Worm (Caenorhabditis elegans) whole organism, L4/young adult: ENCODE results near the gene H38K22.9.
A peak's percentile ranks its signal among the peaks of the same experiment; 100 is the strongest.

Experiments used
- W03F9.2 ChIP-seq: fragments of 150-350 bp; optimal IDR thresholded peaks from 2 replicates; lab custom pipeline; 2014; ENCODE audit warnings: missing biosample characterization, missing genetic modification characterization
- dao-5 ChIP-seq: sonication (generic microtip); optimal IDR thresholded peaks from 2 replicates; lab custom pipeline; 2016; ENCODE audit warnings: missing genotype, missing genetic modification characterization, moderate library complexity, missing compliant biosample characterization
- him-1 ChIP-seq: sonication (generic microtip); optimal IDR thresholded peaks from 2 replicates; lab custom pipeline; 2016; ENCODE audit warnings: missing genotype, missing genetic modification reagents, missing genetic modification characterization, missing compliant biosample characterization

H38K22.9 gene

DNA sequence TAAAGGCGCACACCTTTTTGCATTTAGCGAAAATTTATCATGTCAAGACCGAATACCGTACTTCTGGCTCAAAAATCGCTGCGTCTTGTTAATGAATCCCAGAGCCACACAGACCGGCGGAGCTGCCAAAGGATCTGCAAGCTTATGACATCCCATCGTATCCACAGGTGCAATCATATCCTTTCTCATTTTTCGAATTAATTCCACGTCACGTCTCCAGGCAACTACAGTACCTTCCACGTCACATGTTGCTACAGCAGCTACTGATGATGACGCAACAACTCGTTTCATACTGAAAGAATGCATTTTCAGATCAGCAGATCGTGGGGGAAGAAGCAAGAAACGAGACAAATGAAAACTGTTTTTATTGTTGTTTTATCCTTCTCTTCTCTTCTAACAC is 30.9 kb upstream of the H38K22.9 start, which contains the start of gene R10E4.6:
Gene R10E4.6 (plus strand): TSS at position 301 of the 400 bp plus-strand sequence.
- TF ChIP-seq him-1 (no peak), dao-5 (tag; lab: Kevin White, UChicago) (no peak), W03F9.2 (tag; lab: Kevin White, UChicago) (no peak)

DNA sequence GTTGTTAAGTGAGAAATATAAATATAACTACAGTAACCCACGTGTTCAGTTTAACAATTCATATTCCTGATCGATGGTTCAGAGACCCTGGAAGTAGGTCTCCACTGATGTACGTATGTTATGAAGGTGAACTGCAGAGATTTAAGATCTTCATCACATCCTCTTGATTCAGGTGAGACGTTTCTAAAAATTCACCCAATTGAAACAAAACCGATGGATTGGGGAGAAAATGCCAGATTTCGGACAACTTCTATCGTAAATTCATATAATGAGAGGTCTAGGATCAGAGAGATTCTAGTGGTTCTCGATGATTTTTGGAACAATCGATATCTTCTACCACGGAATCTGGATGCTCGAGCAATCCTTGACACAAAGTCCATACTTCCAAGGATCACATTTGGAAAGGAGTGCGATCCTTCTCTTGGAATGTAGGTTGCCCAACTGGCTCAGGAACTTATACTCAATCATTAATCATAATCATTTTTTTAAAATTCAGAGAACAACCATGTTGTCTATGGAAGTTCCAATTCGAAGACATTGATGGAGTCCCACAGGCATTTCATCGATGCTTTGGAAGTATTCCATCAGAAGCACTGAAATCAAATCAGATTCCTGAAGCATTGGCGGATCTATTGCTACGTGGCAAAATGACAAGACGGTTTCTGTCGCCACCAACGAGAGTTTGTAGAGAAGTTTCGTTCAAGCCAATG is 29.7 kb upstream of the H38K22.9 start, which contains the start of the genes nth-1 and R10E4.7:
Gene nth-1 (minus strand): TSS at position 101 of the 710 bp plus-strand sequence.
Gene R10E4.7 (plus strand): TSS at position 660 of the 710 bp plus-strand sequence.
- TF ChIP-seq him-1: no peak
- TF ChIP-seq dao-5 (tag; lab: Kevin White, UChicago): no peak
- no peak for TF ChIP-seq W03F9.2 (tag; lab: Kevin White, UChicago)

DNA sequence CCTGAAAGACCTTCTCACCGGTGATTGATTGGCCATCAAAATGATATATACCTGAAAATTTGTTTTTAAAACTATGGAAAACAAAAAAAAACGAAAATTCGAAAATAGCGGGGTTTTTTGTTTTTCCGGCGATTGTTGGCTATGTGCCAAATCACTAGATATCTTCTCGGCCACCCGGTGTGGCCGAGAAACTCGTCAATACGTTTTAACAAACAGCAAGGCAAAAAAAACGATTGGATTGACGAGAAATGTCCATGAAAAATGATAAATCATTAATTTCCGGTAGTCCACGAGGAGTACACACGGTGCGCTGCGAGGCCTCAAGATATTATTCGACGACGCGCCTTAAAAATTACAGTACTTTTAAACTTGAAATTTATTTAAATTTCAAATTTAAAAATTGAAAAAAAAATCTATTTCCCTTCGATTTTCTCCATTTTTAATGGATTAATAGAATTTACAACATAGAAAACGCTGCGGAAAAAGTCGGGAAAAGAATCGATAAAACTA is 22.9 kb upstream of the H38K22.9 start, which contains the start of gene R10E4.11:
Gene R10E4.11 (minus strand): TSS at position 51 of the 510 bp plus-strand sequence.
- TF ChIP-seq him-1: no peak
- no peak for TF ChIP-seq W03F9.2 (tag; lab: Kevin White, UChicago)
- no peak for TF ChIP-seq dao-5 (tag; lab: Kevin White, UChicago)

DNA sequence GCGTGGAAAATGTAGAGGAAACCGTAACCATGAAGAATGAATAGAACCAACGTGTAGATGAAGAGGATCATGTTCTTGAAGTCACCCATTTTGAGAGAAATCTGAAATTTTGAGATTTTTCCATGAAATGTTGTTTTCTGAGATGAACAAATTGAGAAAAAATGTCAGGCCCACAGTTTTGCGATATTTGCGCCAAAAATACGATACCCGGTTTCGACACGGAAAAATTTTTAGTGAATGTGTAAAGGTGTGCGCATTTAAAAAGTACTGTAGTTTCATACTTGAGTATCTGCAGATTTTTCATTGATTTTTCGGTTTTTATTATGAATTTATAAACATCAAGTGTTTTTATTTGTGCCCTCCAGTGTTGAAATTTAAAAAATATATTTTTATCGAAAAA is 21.7 kb upstream of the H38K22.9 start, which contains the start of gene R10E4.9:
Gene R10E4.9 (minus strand): TSS at position 101 of the 400 bp plus-strand sequence.
- TF ChIP-seq W03F9.2 (tag; lab: Kevin White, UChicago): no peak

DNA sequence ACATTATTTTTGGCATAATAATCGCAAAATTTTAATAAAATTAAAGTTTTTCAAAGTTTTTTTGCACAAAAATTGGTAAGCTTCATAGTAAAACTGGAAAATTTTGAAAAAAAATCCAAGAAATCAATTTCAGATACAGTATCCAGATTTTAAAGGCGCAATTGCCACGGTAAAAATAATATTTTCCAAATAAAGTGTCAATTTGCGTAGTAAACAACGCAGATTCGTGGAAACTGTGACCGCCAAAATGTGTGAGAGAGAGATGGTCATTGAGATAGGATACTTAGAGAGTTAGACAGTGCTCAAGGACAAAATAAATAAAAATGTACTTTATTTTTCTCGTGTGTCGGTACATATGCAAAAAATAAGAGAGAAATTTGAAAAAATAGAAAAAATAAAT is 21.2 kb upstream of the H38K22.9 start:
- TF ChIP-seq him-1 (no peak), W03F9.2 (tag; lab: Kevin White, UChicago) (no peak), dao-5 (tag; lab: Kevin White, UChicago) (no peak)

DNA sequence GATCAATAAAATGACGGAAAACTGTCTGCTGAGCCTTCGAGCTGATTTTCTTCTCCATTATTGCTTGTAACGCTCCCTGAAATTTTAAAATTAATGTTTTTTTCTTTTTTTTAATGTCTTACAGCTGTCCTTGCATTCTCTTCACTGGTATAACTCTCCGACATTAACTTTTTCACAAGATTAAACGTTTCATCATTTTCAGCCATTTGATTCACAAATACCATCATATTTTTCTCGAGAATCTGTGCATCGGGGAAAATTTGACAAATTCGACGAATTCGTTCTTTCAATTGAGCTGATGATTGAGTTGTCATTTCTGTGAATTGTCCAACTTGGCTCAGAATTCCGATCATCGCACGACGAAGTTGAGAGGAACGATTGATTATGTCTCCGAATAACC is 14.7 kb upstream of the H38K22.9 start:
- TF ChIP-seq dao-5 (tag; lab: Kevin White, UChicago): no peak
- no peak for TF ChIP-seq him-1
- TF ChIP-seq W03F9.2 (tag; lab: Kevin White, UChicago): no peak

DNA sequence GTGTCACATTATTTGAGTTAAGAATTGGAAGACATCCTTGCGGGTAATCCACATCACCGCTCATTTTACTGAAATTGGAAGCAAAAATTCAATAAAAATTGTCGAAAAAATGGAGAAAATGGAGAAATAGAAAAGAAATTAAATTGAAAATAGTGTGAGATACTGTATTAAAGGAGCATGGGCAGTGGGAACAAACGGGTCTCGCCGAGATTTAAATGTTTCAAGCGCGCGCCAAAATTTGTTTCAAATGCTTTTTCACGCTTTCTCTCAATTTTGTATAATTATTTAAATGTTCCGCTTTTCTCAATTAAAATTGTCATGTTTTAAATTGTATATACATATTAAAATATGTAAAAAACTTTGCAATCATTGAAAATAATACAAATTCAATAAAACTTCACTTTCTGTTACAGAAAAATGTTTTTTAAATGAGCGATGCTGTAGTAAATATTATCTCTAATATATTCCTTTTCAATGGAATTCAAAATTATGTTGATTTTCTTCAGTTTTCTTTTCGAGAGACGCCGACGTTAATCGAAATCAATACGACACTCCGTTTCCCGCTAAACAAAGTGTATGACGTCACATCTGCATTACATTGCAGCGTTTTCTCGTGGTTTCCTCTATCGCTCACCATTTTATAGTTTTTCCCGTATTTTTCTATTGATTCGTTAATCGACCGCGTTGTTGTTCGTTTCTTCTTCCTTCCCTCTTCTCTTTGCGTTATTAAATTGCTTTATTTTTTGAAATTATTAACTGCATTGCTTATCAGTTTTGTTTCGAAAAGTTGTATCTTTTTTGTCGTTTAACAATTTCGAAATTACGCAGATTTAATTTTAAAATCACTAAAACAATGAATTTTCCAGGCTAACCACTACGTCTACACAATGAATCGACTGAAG is 10.6 kb upstream of the H38K22.9 start, which contains the start of the genes evl-14 and dcn-1:
Gene evl-14 (minus strand): TSS at position 68 of the 902 bp plus-strand sequence.
Gene dcn-1 (plus strand): TSS at position 852 of the 902 bp plus-strand sequence.
- TF ChIP-seq W03F9.2 (tag; lab: Kevin White, UChicago) (peak; percentile 50), him-1 (no peak), dao-5 (tag; lab: Kevin White, UChicago) (no peak)

DNA sequence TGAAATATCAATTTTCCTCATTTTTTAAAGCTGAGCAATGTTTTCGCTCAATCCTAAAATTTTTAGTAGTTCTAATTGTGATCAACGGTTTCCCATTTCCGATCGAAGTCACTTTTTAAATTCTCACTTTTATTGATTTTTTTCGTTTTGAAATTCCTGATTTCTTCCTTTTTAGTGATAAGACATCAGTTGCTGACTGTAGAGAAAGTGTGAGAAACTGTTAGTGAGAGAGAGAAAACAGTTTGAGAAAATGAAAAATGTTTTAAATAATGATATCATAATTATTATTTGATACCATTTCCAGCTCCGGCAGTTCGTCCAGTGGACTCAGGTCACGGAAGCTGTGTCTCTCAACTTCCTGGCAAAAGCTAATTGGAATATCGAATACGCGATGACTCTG is 9.5 kb upstream of the H38K22.9 start:
- TF ChIP-seq W03F9.2 (tag; lab: Kevin White, UChicago): no peak
- TF ChIP-seq dao-5 (tag; lab: Kevin White, UChicago): no peak
- no peak for TF ChIP-seq him-1

DNA sequence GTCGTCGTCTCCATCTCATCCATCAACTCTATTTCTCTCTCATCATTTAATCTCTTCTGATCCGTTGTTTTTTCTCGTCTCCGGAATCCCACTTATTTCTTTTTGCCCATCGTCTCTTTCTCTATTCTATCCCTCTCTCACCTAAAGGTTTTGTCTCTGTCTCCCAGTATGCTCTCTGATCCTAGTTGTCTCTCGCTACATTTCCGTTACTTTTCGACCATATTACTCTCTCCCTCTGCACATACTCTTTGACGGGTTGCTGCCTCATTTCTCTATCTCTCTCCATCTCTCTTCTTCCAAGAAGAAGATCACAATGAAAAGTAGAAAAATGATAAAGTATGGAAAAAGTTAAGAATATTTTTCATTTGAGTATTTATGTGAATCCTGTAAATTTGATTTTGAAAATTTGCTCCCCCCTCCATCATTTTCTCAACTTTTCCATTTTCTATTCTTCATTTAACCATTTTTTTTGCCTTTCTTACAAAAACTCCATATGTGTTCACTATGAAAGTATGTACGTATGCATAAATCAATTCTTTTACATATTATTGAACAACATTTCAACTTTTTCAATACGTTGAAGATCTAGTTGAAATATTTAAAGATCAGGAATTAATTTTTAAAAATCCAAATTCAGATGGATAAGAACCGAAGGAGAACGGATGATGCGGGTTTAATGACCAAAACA is 6.8 kb upstream of the H38K22.9 start, which contains the start of gene tag-131:
Gene tag-131 (plus strand): TSS at position 638 of the 688 bp plus-strand sequence.
- no peak for TF ChIP-seq him-1
- no peak for TF ChIP-seq W03F9.2 (tag; lab: Kevin White, UChicago)
- TF ChIP-seq dao-5 (tag; lab: Kevin White, UChicago): no peak

DNA sequence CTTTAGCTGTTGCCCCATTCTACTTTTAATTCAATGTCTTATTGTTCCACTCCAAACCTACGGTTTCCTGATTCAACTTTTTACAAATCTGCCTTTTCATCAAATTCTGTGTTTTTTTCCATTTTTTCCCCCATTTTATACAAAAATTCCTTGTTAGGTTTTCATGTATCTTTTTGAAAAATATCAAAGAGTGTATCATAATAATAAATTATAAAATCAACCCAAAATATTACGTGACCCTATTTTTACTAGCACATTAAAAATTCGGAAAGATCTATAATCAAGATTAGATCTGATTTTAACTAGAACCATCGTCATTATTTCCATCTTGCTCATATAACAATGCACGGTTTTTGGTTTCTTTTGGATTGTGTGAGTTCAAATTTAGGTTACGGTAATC is 3.8 kb upstream of the H38K22.9 start, which contains the start of gene H38K22.6:
Gene H38K22.6 (plus strand): TSS at position 301 of the 400 bp plus-strand sequence.
- TF ChIP-seq W03F9.2 (tag; lab: Kevin White, UChicago): no peak
- TF ChIP-seq him-1: no peak
- no peak for TF ChIP-seq dao-5 (tag; lab: Kevin White, UChicago)

DNA sequence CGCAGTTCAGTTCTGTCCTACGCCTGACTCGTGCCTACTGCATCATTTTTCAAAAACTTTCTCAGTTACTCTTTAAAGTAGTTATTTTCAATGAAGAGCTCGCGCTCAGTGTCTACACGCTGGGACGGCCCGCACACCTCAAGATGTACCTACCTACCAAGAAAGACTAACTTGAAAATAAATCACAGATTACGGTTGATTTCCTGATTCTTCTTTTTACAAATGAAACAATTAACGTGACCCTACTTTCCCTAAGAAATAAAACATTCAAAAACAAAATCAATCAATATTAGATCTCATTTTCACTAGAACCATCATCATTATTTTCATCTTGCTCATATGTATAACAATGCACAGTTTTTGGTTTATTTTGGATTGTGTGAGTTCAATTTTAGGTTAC is 2.6 kb upstream of the H38K22.9 start, which contains the start of gene H38K22.7:
Gene H38K22.7 (plus strand): TSS at position 301 of the 400 bp plus-strand sequence.
- TF ChIP-seq W03F9.2 (tag; lab: Kevin White, UChicago) (no peak), him-1 (no peak), dao-5 (tag; lab: Kevin White, UChicago) (no peak)

DNA sequence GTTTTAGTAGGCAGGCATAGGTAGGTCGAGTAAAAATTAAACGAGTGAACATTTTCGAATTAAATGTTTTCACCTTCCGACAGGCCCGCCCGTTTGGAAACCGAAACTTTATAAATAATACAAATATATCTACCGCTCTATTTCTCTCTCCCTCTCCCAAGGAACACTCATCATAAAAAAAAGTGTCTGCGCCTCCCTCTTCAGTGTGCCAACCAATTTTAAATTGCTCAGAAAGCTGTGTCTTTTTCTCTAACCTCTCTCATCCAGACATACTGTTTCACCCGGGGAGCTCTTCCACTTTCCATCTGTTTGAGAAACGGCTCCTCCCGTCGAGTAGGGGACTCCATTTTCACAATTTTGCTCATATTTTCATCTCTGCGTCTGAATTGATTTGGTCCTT is 839 bp upstream of the H38K22.9 start:
- TF ChIP-seq him-1 (no peak), dao-5 (tag; lab: Kevin White, UChicago) (no peak), W03F9.2 (tag; lab: Kevin White, UChicago) (no peak)
